Worm (Caenorhabditis elegans) whole organism, mixed stage, embryonic: Measurements from ENCODE around the gene msp-65.
"Not testable (repeated sequence)": the region's sequence is repeated elsewhere in the genome, so short reads cannot be mapped to it uniquely, and the experiment has no call there.

Experiments
- M03D4.4 ChIP-seq: sonication (generic microtip); optimal IDR thresholded peaks from 2 replicates; lab custom pipeline; 2017; ENCODE audit warnings: mild to moderate bottlenecking, missing genetic modification characterization, missing compliant biosample characterization
- bed-3 ChIP-seq: fragments of 200-800 bp; sonication (Bioruptor generic); optimal IDR thresholded peaks from 3 replicates; lab custom pipeline; 2018; ENCODE audit warnings: mild to moderate bottlenecking, missing genetic modification characterization, moderate library complexity, missing compliant biosample characterization
- blmp-1 ChIP-seq: fragments of 150-350 bp; optimal IDR thresholded peaks from 2 replicates; lab custom pipeline; 2014; ENCODE audit warnings: missing biosample characterization, missing genetic modification characterization
- ceh-39 ChIP-seq: fragments of 150-350 bp; optimal IDR thresholded peaks from 2 replicates; lab custom pipeline; 2014; ENCODE audit warnings: missing biosample characterization, missing genetic modification characterization
- ceh-43 ChIP-seq: fragments of 200-800 bp; sonication (Bioruptor generic); optimal IDR thresholded peaks from 2 replicates; lab custom pipeline; 2018; ENCODE audit warnings: mild to moderate bottlenecking, missing genetic modification characterization, moderate library complexity, missing compliant biosample characterization
- ces-1 ChIP-seq: fragments of 150-350 bp; optimal IDR thresholded peaks from 2 replicates; lab custom pipeline; 2014; ENCODE audit warnings: missing biosample characterization, missing genetic modification reagents, missing genetic modification characterization
- cnd-1 ChIP-seq: fragments of 200-800 bp; sonication (Bioruptor generic); optimal IDR thresholded peaks from 2 replicates; lab custom pipeline; 2018; ENCODE audit warnings: mild to moderate bottlenecking, missing genetic modification characterization, missing compliant biosample characterization
- drap-1 ChIP-seq: fragments of 200-800 bp; sonication (Bioruptor generic); optimal IDR thresholded peaks from 3 replicates; lab custom pipeline; 2018; ENCODE audit warnings: mild to moderate bottlenecking, missing genetic modification characterization, missing compliant biosample characterization
- elt-1 ChIP-seq: sonication (generic microtip); optimal IDR thresholded peaks from 2 replicates; lab custom pipeline; 2017; ENCODE audit warnings: missing genetic modification characterization, mild to moderate bottlenecking, missing compliant biosample characterization, antibody characterized with exemption, moderate library complexity, borderline replicate concordance; ENCODE audit not compliant: insufficient read depth
- elt-3 ChIP-seq: fragments of 150-350 bp; optimal IDR thresholded peaks from 2 replicates; lab custom pipeline; 2014; ENCODE audit warnings: missing biosample characterization, missing genetic modification characterization
- flh-1 ChIP-seq: fragments of 200-800 bp; sonication (Bioruptor generic); optimal IDR thresholded peaks from 2 replicates; lab custom pipeline; 2018; ENCODE audit warnings: mild to moderate bottlenecking, missing genetic modification characterization, moderate library complexity, missing compliant biosample characterization
- hlh-1 ChIP-seq: fragments of 150-350 bp; optimal IDR thresholded peaks from 2 replicates; lab custom pipeline; 2014; ENCODE audit warnings: missing biosample characterization, missing genetic modification reagents, missing genetic modification characterization
- lin-13 ChIP-seq: fragments of 150-350 bp; optimal IDR thresholded peaks from 2 replicates; lab custom pipeline; 2014; ENCODE audit warnings: missing biosample characterization, missing genetic modification characterization
- lin-32 ChIP-seq: fragments of 200-800 bp; sonication (Bioruptor generic); optimal IDR thresholded peaks from 2 replicates; lab custom pipeline; 2018; ENCODE audit warnings: mild to moderate bottlenecking, missing genetic modification characterization, missing compliant biosample characterization
- lsy-2 ChIP-seq: fragments of 150-350 bp; optimal IDR thresholded peaks from 2 replicates; lab custom pipeline; 2014; ENCODE audit warnings: missing biosample characterization, missing genetic modification characterization
- mep-1 ChIP-seq: fragments of 150-350 bp; optimal IDR thresholded peaks from 2 replicates; lab custom pipeline; 2017; ENCODE audit warnings: missing biosample characterization, missing genetic modification reagents, missing genetic modification characterization, inconsistent platforms
- nhr-12 ChIP-seq: fragments of 150-350 bp; optimal IDR thresholded peaks from 2 replicates; lab custom pipeline; 2014; ENCODE audit warnings: missing biosample characterization, missing genetic modification characterization
- nhr-2 ChIP-seq: fragments of 150-350 bp; optimal IDR thresholded peaks from 2 replicates; lab custom pipeline; 2014; ENCODE audit warnings: missing biosample characterization, missing genetic modification characterization
- nhr-237 ChIP-seq: fragments of 150-350 bp; optimal IDR thresholded peaks from 2 replicates; lab custom pipeline; 2014; ENCODE audit warnings: missing biosample characterization, missing genetic modification characterization
- pha-4 ChIP-seq: fragments of 150-350 bp; optimal IDR thresholded peaks from 2 replicates; lab custom pipeline; 2018; ENCODE audit warnings: missing biosample characterization, missing genetic modification reagents, missing genetic modification characterization
- sptf-1 ChIP-seq: sonication (generic microtip); optimal IDR thresholded peaks from 2 replicates; lab custom pipeline; 2017; ENCODE audit warnings: mild to moderate bottlenecking, missing genetic modification characterization, moderate library complexity, missing compliant biosample characterization
- tbx-8 ChIP-seq: fragments of 200-800 bp; sonication (Bioruptor generic); optimal IDR thresholded peaks from 2 replicates; lab custom pipeline; 2018; ENCODE audit warnings: mild to moderate bottlenecking, missing genetic modification characterization, moderate library complexity, missing compliant biosample characterization
- ztf-11 ChIP-seq: fragments of 150-350 bp; optimal IDR thresholded peaks from 2 replicates; lab custom pipeline; 2014; ENCODE audit warnings: missing biosample characterization, missing genetic modification characterization

The msp-65 gene

DNA sequence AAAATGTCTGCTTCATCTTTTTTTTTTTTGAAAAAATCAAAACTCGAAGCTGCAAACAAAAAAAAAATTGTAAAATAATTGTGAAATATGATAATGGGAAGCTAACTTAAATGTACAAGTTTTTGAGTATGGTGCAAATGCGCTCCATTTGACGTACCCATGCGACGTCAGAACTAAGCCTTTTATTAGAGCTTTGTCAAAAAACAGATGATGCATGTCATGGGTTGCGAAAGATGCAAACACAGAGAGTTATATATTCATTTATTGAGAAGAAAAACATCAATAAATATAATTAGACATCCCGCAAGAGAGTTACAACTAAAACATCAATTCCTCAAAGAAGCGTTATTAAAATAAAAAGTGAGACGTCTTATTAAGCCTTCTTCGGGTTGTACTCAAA, 21.9 kb upstream of the msp-65 start:
- TF ChIP-seq lin-32 (GFP tag; lab: Kevin White, UChicago) (no peak), blmp-1 (tag; lab: Kevin White, UChicago) (no peak), ceh-43 (GFP tag; lab: Kevin White, UChicago) (no peak)

ce11 chrIV:5295240-5295639, 21.1 kb upstream of the msp-65 start, which contains the start of gene msp-51:
Gene msp-51 (minus strand): TSS chrIV:5295340.
- not testable (repeated sequence) for TF ChIP-seq cnd-1, hlh-1, M03D4.4 (tag; lab: Kevin White, UChicago)
- TF ChIP-seq, all 35 proteins: peak for 0; not testable (repeated sequence) for 35

- TF ChIP-seq pha-4 (tag; lab: Kevin White, UChicago) (no peak), lin-13 (no peak), hlh-1 (tag; lab: Kevin White, UChicago) (no peak), lsy-2 (tag; lab: Kevin White, UChicago) (no peak), mep-1 (no peak), flh-1 (no peak), nhr-2 (tag; lab: Kevin White, UChicago) (no peak), ces-1 (GFP tag; lab: Kevin White, UChicago) (no peak), cnd-1 (tag; lab: Kevin White, UChicago) (no peak), drap-1 (no peak), nhr-12 (tag; lab: Kevin White, UChicago) (no peak), ceh-39 (tag; lab: Kevin White, UChicago) (no peak), bed-3 (no peak)
Measured at ce11 chrIV:5297436-5298012, 18.8 kb upstream of the msp-65 start, which contains the start of the genes ZK354.6 and msp-113. Gene ZK354.6 (minus strand): TSS chrIV:5297536. Gene msp-113 (plus strand): TSS chrIV:5297962.

- no peak for TF ChIP-seq elt-3
Measured at ce11 chrIV:5303030-5303429, 13.3 kb upstream of the msp-65 start, which contains the start of gene ZK354.7. Gene ZK354.7 (minus strand): TSS chrIV:5303130.

DNA sequence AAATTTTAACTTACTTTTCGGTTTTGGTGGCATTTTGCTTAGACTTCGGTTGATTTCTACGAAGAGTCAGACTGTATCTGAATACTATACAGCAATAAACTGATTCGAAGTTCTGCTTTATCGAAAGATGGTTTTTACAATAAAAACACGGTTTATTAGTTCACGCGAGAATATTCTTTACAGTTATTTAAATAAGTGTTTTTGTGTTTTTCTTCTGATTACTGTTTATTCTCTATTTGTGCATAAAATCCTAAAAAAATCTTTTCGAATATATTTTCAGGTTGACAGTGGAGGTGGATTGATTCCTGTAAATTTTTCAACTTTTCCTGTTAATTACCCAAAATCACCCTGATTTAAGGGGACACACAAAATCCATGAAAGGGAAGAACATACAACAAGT, 10.3 kb upstream of the msp-65 start, which contains the start of gene ZK354.8:
Gene ZK354.8 (minus strand): TSS at position 101 of the 400 bp plus-strand sequence.
- TF ChIP-seq pha-4 (tag; lab: Kevin White, UChicago): no peak
- TF ChIP-seq blmp-1 (tag; lab: Kevin White, UChicago): no peak
- TF ChIP-seq bed-3: no peak
- no peak for TF ChIP-seq elt-1 (tag; lab: Kevin White, UChicago)
- TF ChIP-seq, all 35 proteins: peak for 0

DNA sequence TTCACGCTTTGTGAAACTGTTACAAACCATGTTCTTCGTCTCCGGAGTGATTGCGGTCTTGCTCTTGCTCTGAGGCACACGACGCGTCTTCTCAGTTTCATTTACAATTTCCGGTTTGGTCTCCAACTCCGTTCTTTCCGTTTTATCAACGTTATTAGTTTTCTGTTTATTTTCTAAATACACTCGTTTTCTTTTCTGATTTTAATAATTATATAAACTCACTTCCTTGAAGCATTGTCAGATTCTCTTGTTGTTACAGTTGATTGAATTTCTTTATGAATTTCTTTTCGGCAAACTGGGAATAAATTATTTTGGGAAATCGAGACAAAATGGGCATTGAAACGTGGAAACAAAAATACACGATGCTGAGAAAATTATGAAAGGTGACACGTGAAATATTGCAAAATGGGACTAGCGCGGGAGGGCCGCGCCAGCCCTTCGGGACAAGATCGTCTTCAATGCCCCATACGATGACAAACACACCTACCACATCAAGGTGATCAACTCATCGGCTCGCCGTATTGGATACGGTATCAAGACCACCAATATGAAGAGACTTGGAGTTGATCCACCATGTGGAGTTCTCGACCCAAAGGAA, 8.2 kb upstream of the msp-65 start, which contains the start of the genes ZK354.9 and msp-58:
Gene ZK354.9 (minus strand): TSS at position 101 of the 598 bp plus-strand sequence.
Gene msp-58 (plus strand): TSS at position 548 of the 598 bp plus-strand sequence.
- not testable (repeated sequence) for TF ChIP-seq nhr-12 (tag; lab: Kevin White, UChicago); mep-1; tbx-8

DNA sequence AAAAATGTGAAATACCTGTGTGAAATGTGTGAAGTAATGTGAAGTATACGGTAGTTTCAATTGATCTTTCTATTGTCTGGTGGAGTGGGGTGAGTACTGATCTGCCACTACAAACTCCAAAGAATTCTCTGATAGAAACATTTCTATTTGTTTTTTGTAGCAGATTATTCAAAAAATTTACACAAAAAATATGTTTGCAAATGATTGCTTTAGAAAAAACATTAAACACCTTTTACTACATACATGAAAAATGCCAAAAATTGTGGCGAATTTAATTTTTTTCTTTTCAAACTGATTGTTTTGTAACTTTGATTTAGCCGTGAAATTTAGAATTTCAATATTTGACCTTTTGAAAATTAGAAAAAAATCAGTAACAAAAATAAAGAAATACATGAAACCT, 6.6 kb upstream of the msp-65 start, which contains the start of gene ZK354.3:
Gene ZK354.3 (plus strand): TSS at position 301 of the 400 bp plus-strand sequence.
- TF ChIP-seq lsy-2 (tag; lab: Kevin White, UChicago) (no peak), elt-1 (tag; lab: Kevin White, UChicago) (no peak), sptf-1 (tag; lab: Kevin White, UChicago) (no peak), elt-3 (no peak), flh-1 (no peak), ztf-11 (no peak)

ce11 chrIV:5313011-5313410, 3.3 kb upstream of the msp-65 start, which contains the start of the genes msp-59 and ZK354.2:
Gene msp-59 (minus strand): TSS chrIV:5313111.
Gene ZK354.2 (plus strand): TSS chrIV:5313405.
- not testable (repeated sequence) for TF ChIP-seq lin-13; nhr-12 (tag; lab: Kevin White, UChicago); nhr-237 (tag; lab: Kevin White, UChicago)
- TF ChIP-seq, all 35 proteins: peak for 0; not testable (repeated sequence) for 35
